Fruit fly (Drosophila melanogaster): ENCODE measurements around the gene CG15864.

DNA sequence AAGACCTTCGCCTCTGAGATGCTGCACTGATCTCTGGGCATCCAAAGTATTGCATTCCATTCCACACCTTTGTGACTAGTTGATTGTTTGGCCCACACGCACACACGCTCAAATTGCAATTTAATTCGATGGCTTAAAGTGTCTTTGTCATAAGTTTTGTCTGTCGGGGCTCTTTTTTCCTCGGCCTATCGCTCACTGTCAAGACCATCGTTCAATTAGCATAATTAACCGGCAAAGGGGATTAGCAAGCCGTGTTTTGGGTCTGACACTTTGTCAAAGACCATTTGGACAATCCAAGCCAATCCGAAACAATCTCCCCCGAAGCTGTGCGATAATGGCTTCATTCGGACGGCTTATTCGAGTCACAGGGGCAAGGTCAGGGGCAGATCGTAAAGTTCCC lies 6.1 kb downstream of the CG15864 start:
- TF ChIP-seq CG8478 (optimal IDR thresholded peaks at IDR 0.05) (no peak), CTCF (optimal IDR thresholded peaks at IDR 0.05) (no peak)

All from S2 (cell line).